Worm (Caenorhabditis elegans) whole organism, late embryonic: ENCODE results near the gene ZK632.4.

ENCODE experiments used
- C38D4.7 ChIP-seq: fragments of 200-800 bp; sonication (Bioruptor generic); optimal IDR thresholded peaks from 2 replicates; lab custom pipeline; 2018; ENCODE audit warnings: mild to moderate bottlenecking, missing genetic modification characterization, moderate library complexity, missing compliant biosample characterization
- ceh-30 ChIP-seq: fragments of 150-350 bp; optimal IDR thresholded peaks from 2 replicates; lab custom pipeline; 2014; ENCODE audit warnings: missing biosample characterization, missing genetic modification characterization
- dmd-4 ChIP-seq: sonication (generic microtip); optimal IDR thresholded peaks from 2 replicates; lab custom pipeline; 2016; ENCODE audit warnings: borderline replicate concordance, missing genetic modification characterization, missing compliant biosample characterization
- hlh-30 ChIP-seq: sonication (generic microtip); optimal IDR thresholded peaks from 2 replicates; lab custom pipeline; 2017; ENCODE audit warnings: antibody characterized with exemption, missing genetic modification characterization, missing compliant biosample characterization; ENCODE audit not compliant: insufficient read depth
- hlh-8 ChIP-seq: sonication (generic microtip); optimal IDR thresholded peaks from 2 replicates; lab custom pipeline; 2016; ENCODE audit warnings: missing genotype, missing genetic modification characterization, missing compliant biosample characterization
- lin-11 ChIP-seq: fragments of 200-800 bp; sonication (Bioruptor generic); optimal IDR thresholded peaks from 2 replicates; lab custom pipeline; 2018; ENCODE audit warnings: mild to moderate bottlenecking, missing genetic modification characterization, missing compliant biosample characterization
- pha-4 ChIP-seq: fragments of 150-350 bp; optimal IDR thresholded peaks from 2 replicates; lab custom pipeline; 2018; ENCODE audit warnings: missing biosample characterization, missing genetic modification reagents, missing genetic modification characterization
- unc-86 ChIP-seq: sonication (generic microtip); optimal IDR thresholded peaks from 2 replicates; lab custom pipeline; 2016; ENCODE audit warnings: missing genetic modification characterization, missing compliant biosample characterization

DNA sequence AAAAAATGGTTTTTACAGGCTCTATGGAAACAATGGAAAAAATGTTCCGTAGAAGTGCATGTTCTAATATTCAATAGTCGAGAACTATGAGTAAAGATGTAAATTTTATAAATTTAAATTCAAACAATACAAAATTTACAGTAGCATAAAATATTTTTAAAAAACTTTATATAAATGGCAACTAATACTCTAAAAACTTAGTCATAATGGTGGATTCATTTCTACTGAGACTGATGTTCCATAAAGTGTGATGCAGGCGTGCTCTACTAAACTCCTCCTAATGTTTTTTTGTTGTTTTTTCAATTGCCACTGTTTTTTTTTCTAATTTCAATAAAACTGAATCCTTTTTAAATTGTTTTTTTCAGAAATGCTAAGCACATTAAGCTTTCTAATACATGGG is 925 bp upstream of the ZK632.4 start, which contains the start of gene gtap-2:
- TF ChIP-seq lin-11 (tag; lab: Kevin White, UChicago) (no peak), dmd-4 (no peak), ceh-30 (no peak), pha-4 (no peak), hlh-30 (tag; lab: Kevin White, UChicago) (no peak), C38D4.7 (GFP tag; lab: Kevin White, UChicago) (no peak), hlh-8 (peak; percentile 70), unc-86 (tag; lab: Kevin White, UChicago) (peak; percentile 16)
